Fruit fly (Drosophila melanogaster): Measurements from ENCODE around the gene ush.

Gene ush

dm6 chr2L:526924-527307, 50.9 kb downstream of the ush start (continued):
- TF ChIP-seq NK7.1 (GFP tag; optimal IDR thresholded peaks at IDR 0.05) (no peak), HHEX (GFP tag; optimal IDR thresholded peaks at IDR 0.05) (no peak), Abd-B (GFP tag; optimal IDR thresholded peaks at IDR 0.05) (no peak), zfh1 (GFP tag; IDR thresholded peaks at IDR 0.05) (no peak), Opbp (GFP tag; IDR thresholded peaks at IDR 0.05; ENCODE audit: partially characterized antibody) (no peak), HLH54F (GFP tag; optimal IDR thresholded peaks at IDR 0.05) (no peak), Bgb (GFP tag; IDR thresholded peaks at IDR 0.05; ENCODE audit: partially characterized antibody) (no peak), CG8290 (GFP tag; optimal IDR thresholded peaks at IDR 0.05) (no peak), CG8290 (tag; optimal IDR thresholded peaks at IDR 0.05) (no peak), CG8388 (GFP tag; optimal IDR thresholded peaks at IDR 0.05) (no peak), PHDP (tag; optimal IDR thresholded peaks at IDR 0.05) (no peak), CoRest (tag; optimal IDR thresholded peaks at IDR 0.05) (no peak), CG32772 (GFP tag; IDR thresholded peaks at IDR 0.05) (no peak), row (GFP tag; IDR thresholded peaks at IDR 0.05) (peak; percentile 42; the same call in 1 of the 3 replicates), tna (GFP tag; IDR thresholded peaks at IDR 0.05; ENCODE audit: partially characterized antibody) (no peak), C15 (GFP tag; IDR thresholded peaks at IDR 0.05) (no peak), CG11696 (GFP tag; IDR thresholded peaks at IDR 0.05) (no peak), CG13775 (GFP tag; optimal IDR thresholded peaks at IDR 0.05) (no peak), CG8944 (GFP tag; optimal IDR thresholded peaks at IDR 0.05) (no peak), CG5180 (GFP tag; optimal IDR thresholded peaks at IDR 0.05) (no peak), sc (optimal IDR thresholded peaks at IDR 0.05) (no peak), sc (GFP tag; optimal IDR thresholded peaks at IDR 0.05) (no peak), CG8924 (tag; optimal IDR thresholded peaks at IDR 0.05) (no peak), Gug (GFP tag; IDR thresholded peaks at IDR 0.05) (no peak), CG13894 (tag; optimal IDR thresholded peaks at IDR 0.05) (no peak), CG17361 (GFP tag; IDR thresholded peaks at IDR 0.05) (no peak), disco-r (GFP tag; optimal IDR thresholded peaks at IDR 0.05) (no peak), CG6272 (GFP tag; IDR thresholded peaks at IDR 0.05) (no peak), CG7839 (tag; optimal IDR thresholded peaks at IDR 0.05) (no peak), CG10209 (GFP tag; optimal IDR thresholded peaks at IDR 0.05) (no peak), amos (GFP tag; IDR thresholded peaks at IDR 0.05; ENCODE audit: partially characterized antibody) (no peak), CG12391 (tag; optimal IDR thresholded peaks at IDR 0.05) (peak; percentile 2), lab (GFP tag; optimal IDR thresholded peaks at IDR 0.05) (peak; percentile 11), insv (GFP tag; optimal IDR thresholded peaks at IDR 0.05) (no peak), sens-2 (GFP tag; IDR thresholded peaks at IDR 0.05) (no peak), jing (GFP tag; optimal IDR thresholded peaks at IDR 0.05) (no peak), Xrp1 (GFP tag; IDR thresholded peaks at IDR 0.05) (0 out of 2 replicates have a peak, but pooled peaks have one; percentile 15), CG13424 (tag; optimal IDR thresholded peaks at IDR 0.05) (no peak), tin (GFP tag; optimal IDR thresholded peaks at IDR 0.05) (no peak), GATAe (GFP tag; conservative IDR thresholded peaks at IDR 0.05) (no peak), wek (GFP tag; optimal IDR thresholded peaks at IDR 0.05) (no peak), gt (GFP tag; IDR thresholded peaks at IDR 0.05) (no peak), Med (GFP tag) (peak; percentile 8), CG14965 (GFP tag; optimal IDR thresholded peaks at IDR 0.05; ENCODE audit: borderline replicate concordance) (no peak), odd (GFP tag; optimal IDR thresholded peaks at IDR 0.05) (no peak), CG15479 (GFP tag; optimal IDR thresholded peaks at IDR 0.05) (no peak), CG2120 (GFP tag; optimal IDR thresholded peaks at IDR 0.05) (peak; percentile 33), cad (GFP tag; optimal IDR thresholded peaks at IDR 0.05) (no peak), CG18599 (GFP tag; optimal IDR thresholded peaks at IDR 0.05) (peak; percentile 25), esg (GFP tag; conservative IDR thresholded peaks at IDR 0.05) (no peak), CG10431 (GFP tag; optimal IDR thresholded peaks at IDR 0.05) (no peak), HmgZ (tag; optimal IDR thresholded peaks at IDR 0.05) (no peak)

Measured in whole organism, embryonic.